ENCODE assay signal across 1 fruit fly cellular context in genomic region chr3R:20955932-20956636, dm6.
A peak's percentile ranks its signal among the peaks of the same experiment; 100 is the strongest.
TF ChIP-seq lines count a peak whose summit lies in the region.

No protein-coding gene starts in this region.

TF ChIP-seq in whole organism, embryonic, 481 proteins besides CTCF, POLR2A, EP300 and RAD21 (continued from another document):
- no peak for TF ChIP-seq CG32532 (GFP tag; IDR thresholded peaks at IDR 0.05; lab: Robert Waterston, UW)
- peak; percentile 10 for TF ChIP-seq CG6765 (GFP tag; optimal IDR thresholded peaks at IDR 0.05; lab: Kevin White, UChicago)
- no peak for TF ChIP-seq Dek (tag; optimal IDR thresholded peaks at IDR 0.05; lab: Kevin White, UChicago)
- TF ChIP-seq pzg (GFP tag; optimal IDR thresholded peaks at IDR 0.05; lab: Kevin White, UChicago) = no peak
- TF ChIP-seq sr (GFP tag; IDR thresholded peaks at IDR 0.05; lab: Robert Waterston, UW) = no peak
- TF ChIP-seq CG3407 (GFP tag; optimal IDR thresholded peaks at IDR 0.05; lab: Kevin White, UChicago) = no peak
- 0 out of 3 replicates have a peak, but pooled peaks have one; percentile 24 for TF ChIP-seq CG11093 (GFP tag; IDR thresholded peaks at IDR 0.05; lab: Robert Waterston, UW)
- no peak for TF ChIP-seq Oli (tag; optimal IDR thresholded peaks at IDR 0.05; lab: Kevin White, UChicago)
- no peak for TF ChIP-seq gfzf (GFP tag; optimal IDR thresholded peaks at IDR 0.05; lab: Kevin White, UChicago)
- TF ChIP-seq CG10462 (GFP tag; optimal IDR thresholded peaks at IDR 0.05; lab: Kevin White, UChicago) = no peak
- peak; percentile 22 for TF ChIP-seq CG13424 (tag; optimal IDR thresholded peaks at IDR 0.05; lab: Kevin White, UChicago)
- TF ChIP-seq lilli (GFP tag; optimal IDR thresholded peaks at IDR 0.05; lab: Kevin White, UChicago) = peak; percentile 6
- TF ChIP-seq otp (GFP tag; IDR thresholded peaks at IDR 0.05; lab: Robert Waterston, UW) = no peak
- no peak for TF ChIP-seq klu (GFP tag; IDR thresholded peaks at IDR 0.05; lab: Robert Waterston, UW)
- TF ChIP-seq CG12744 (GFP tag; optimal IDR thresholded peaks at IDR 0.05; lab: Kevin White, UChicago) = no peak
- no peak for TF ChIP-seq CG2116 (GFP tag; optimal IDR thresholded peaks at IDR 0.05; lab: Kevin White, UChicago)
- TF ChIP-seq CG3163 (GFP tag; optimal IDR thresholded peaks at IDR 0.05; lab: Kevin White, UChicago) = no peak
- TF ChIP-seq btn (GFP tag; optimal IDR thresholded peaks at IDR 0.05; lab: Kevin White, UChicago) = no peak
- TF ChIP-seq CG6791 (GFP tag; IDR thresholded peaks at IDR 0.05; lab: Robert Waterston, UW; ENCODE audit: partially characterized antibody) = no peak
- no peak for TF ChIP-seq CG12155 (GFP tag; optimal IDR thresholded peaks at IDR 0.05; lab: Kevin White, UChicago)
- peak; percentile 40 for TF ChIP-seq row (GFP tag; IDR thresholded peaks at IDR 0.05; lab: Robert Waterston, UW)
- TF ChIP-seq fd102C (GFP tag; optimal IDR thresholded peaks at IDR 0.05; lab: Kevin White, UChicago) = no peak
- TF ChIP-seq CG14667 (GFP tag; IDR thresholded peaks at IDR 0.05; lab: Robert Waterston, UW) = no peak
- TF ChIP-seq gcm2 (GFP tag; optimal IDR thresholded peaks at IDR 0.05; lab: Kevin White, UChicago) = no peak
- TF ChIP-seq Abd-B (GFP tag; optimal IDR thresholded peaks at IDR 0.05; lab: Kevin White, UChicago) = no peak
- TF ChIP-seq pb (GFP tag; optimal IDR thresholded peaks at IDR 0.05; lab: Kevin White, UChicago) = no peak
- TF ChIP-seq CG8765 (GFP tag; IDR thresholded peaks at IDR 0.05; lab: Robert Waterston, UW) = no peak
- TF ChIP-seq CG4424 (GFP tag; optimal IDR thresholded peaks at IDR 0.05; lab: Kevin White, UChicago) = no peak
- no peak for TF ChIP-seq gsb-n (tag; optimal IDR thresholded peaks at IDR 0.05; lab: Kevin White, UChicago)
- TF ChIP-seq CG2712 (tag; optimal IDR thresholded peaks at IDR 0.05; lab: Kevin White, UChicago) = no peak
- no peak for TF ChIP-seq sc (optimal IDR thresholded peaks at IDR 0.05; lab: Kevin White, UChicago)
- TF ChIP-seq sc (GFP tag; optimal IDR thresholded peaks at IDR 0.05; lab: Kevin White, UChicago) = no peak
- TF ChIP-seq dati (GFP tag; IDR thresholded peaks at IDR 0.05; lab: Robert Waterston, UW) = no peak
- TF ChIP-seq gem (tag; optimal IDR thresholded peaks at IDR 0.05; lab: Kevin White, UChicago) = peak; percentile 23
- TF ChIP-seq p53 (GFP tag; optimal IDR thresholded peaks at IDR 0.05; lab: Kevin White, UChicago) = no peak
- no peak for TF ChIP-seq dm (GFP tag; optimal IDR thresholded peaks at IDR 0.05; lab: Kevin White, UChicago)
- TF ChIP-seq ash1 (GFP tag; optimal IDR thresholded peaks at IDR 0.05; lab: Kevin White, UChicago) = no peak
- TF ChIP-seq CG13894 (tag; optimal IDR thresholded peaks at IDR 0.05; lab: Kevin White, UChicago) = peak; percentile 88
- TF ChIP-seq tio (GFP tag; optimal IDR thresholded peaks at IDR 0.05; lab: Kevin White, UChicago) = no peak
- TF ChIP-seq Drgx (GFP tag; IDR thresholded peaks at IDR 0.05; lab: Robert Waterston, UW) = no peak
- TF ChIP-seq BEAF-32 (GFP tag; optimal IDR thresholded peaks at IDR 0.05; lab: Kevin White, UChicago) = no peak
- no peak for TF ChIP-seq Nf-YB (GFP tag; optimal IDR thresholded peaks at IDR 0.05; lab: Kevin White, UChicago)
- TF ChIP-seq CG9437 (GFP tag; optimal IDR thresholded peaks at IDR 0.05; lab: Kevin White, UChicago) = no peak
- TF ChIP-seq Six4 (GFP tag; optimal IDR thresholded peaks at IDR 0.05; lab: Kevin White, UChicago) = no peak
- no peak for TF ChIP-seq Mad (GFP tag; optimal IDR thresholded peaks at IDR 0.05; lab: Kevin White, UChicago)
- peak; percentile 35 for TF ChIP-seq dmrt99B (tag; optimal IDR thresholded peaks at IDR 0.05; lab: Kevin White, UChicago)
- TF ChIP-seq CG17385 (GFP tag; optimal IDR thresholded peaks at IDR 0.05; lab: Kevin White, UChicago) = peak; percentile 0
- TF ChIP-seq Opbp (GFP tag; IDR thresholded peaks at IDR 0.05; lab: Robert Waterston, UW; ENCODE audit: partially characterized antibody) = no peak
- no peak for TF ChIP-seq Side (GFP tag; optimal IDR thresholded peaks at IDR 0.05; lab: Kevin White, UChicago)
- no peak for TF ChIP-seq Nf-YC (tag; optimal IDR thresholded peaks at IDR 0.05; lab: Kevin White, UChicago)
- no peak for TF ChIP-seq prd (optimal IDR thresholded peaks at IDR 0.05; lab: Kevin White, UChicago)
- no peak for TF ChIP-seq prd (GFP tag; IDR thresholded peaks at IDR 0.05; lab: Robert Waterston, UW)
- TF ChIP-seq CG6272 (GFP tag; IDR thresholded peaks at IDR 0.05; lab: Robert Waterston, UW) = no peak
- no peak for TF ChIP-seq cas (GFP tag; IDR thresholded peaks at IDR 0.05; lab: Robert Waterston, UW)
- TF ChIP-seq Atf6 (GFP tag; IDR thresholded peaks at IDR 0.05; lab: Robert Waterston, UW) = 0 out of 2 replicates have a peak, but pooled peaks have one; percentile 19
- TF ChIP-seq Sry-δ (GFP tag; optimal IDR thresholded peaks at IDR 0.05; lab: Kevin White, UChicago) = no peak
- no peak for TF ChIP-seq Oaz (GFP tag; IDR thresholded peaks at IDR 0.05; lab: Robert Waterston, UW)
- TF ChIP-seq sim (GFP tag; IDR thresholded peaks at IDR 0.05; lab: Robert Waterston, UW) = no peak
- TF ChIP-seq hb (GFP tag; IDR thresholded peaks at IDR 0.05; lab: Robert Waterston, UW; ENCODE audit: partially characterized antibody) = no peak
- no peak for TF ChIP-seq pfk (GFP tag; optimal IDR thresholded peaks at IDR 0.05; lab: Kevin White, UChicago)
- no peak for TF ChIP-seq CG4854 (GFP tag; optimal IDR thresholded peaks at IDR 0.05; lab: Kevin White, UChicago)
- no peak for TF ChIP-seq cwo (GFP tag; optimal IDR thresholded peaks at IDR 0.05; lab: Kevin White, UChicago)
- no peak for TF ChIP-seq Gsc (GFP tag; IDR thresholded peaks at IDR 0.05; lab: Robert Waterston, UW)
- TF ChIP-seq sqz (GFP tag; optimal IDR thresholded peaks at IDR 0.05; lab: Kevin White, UChicago) = no peak
- no peak for TF ChIP-seq MESR4 (GFP tag; optimal IDR thresholded peaks at IDR 0.05; lab: Kevin White, UChicago)
- TF ChIP-seq Fer1 (GFP tag; optimal IDR thresholded peaks at IDR 0.05; lab: Kevin White, UChicago) = peak; percentile 52
- no peak for TF ChIP-seq so (GFP tag; IDR thresholded peaks at IDR 0.05; lab: Robert Waterston, UW)
- TF ChIP-seq CG4820 (GFP tag; optimal IDR thresholded peaks at IDR 0.05; lab: Kevin White, UChicago) = no peak
- TF ChIP-seq CG2129 (GFP tag; IDR thresholded peaks at IDR 0.05; lab: Robert Waterston, UW; ENCODE audit: partially characterized antibody) = no peak
- no peak for TF ChIP-seq nerfin-1 (tag; optimal IDR thresholded peaks at IDR 0.05; lab: Kevin White, UChicago)
- no peak for TF ChIP-seq en (GFP tag; optimal IDR thresholded peaks at IDR 0.05; lab: Kevin White, UChicago)
- TF ChIP-seq sima (GFP tag; optimal IDR thresholded peaks at IDR 0.05; lab: Kevin White, UChicago) = no peak
- TF ChIP-seq lbe (GFP tag; optimal IDR thresholded peaks at IDR 0.05; lab: Kevin White, UChicago) = no peak
- TF ChIP-seq corto (GFP tag; optimal IDR thresholded peaks at IDR 0.05; lab: Kevin White, UChicago) = no peak
- no peak for TF ChIP-seq Dfd (GFP tag; optimal IDR thresholded peaks at IDR 0.05; lab: Kevin White, UChicago)
- TF ChIP-seq Lhr (GFP tag; optimal IDR thresholded peaks at IDR 0.05; lab: Kevin White, UChicago) = no peak
- no peak for TF ChIP-seq Fer3 (tag; optimal IDR thresholded peaks at IDR 0.05; lab: Kevin White, UChicago)
- no peak for TF ChIP-seq GATAe (GFP tag; conservative IDR thresholded peaks at IDR 0.05; lab: Robert Waterston, UW)
- no peak for TF ChIP-seq h (optimal IDR thresholded peaks at IDR 0.05; lab: Kevin White, UChicago)
- TF ChIP-seq CG7271 (tag; optimal IDR thresholded peaks at IDR 0.05; lab: Kevin White, UChicago) = no peak
- TF ChIP-seq CG9876 (GFP tag; optimal IDR thresholded peaks at IDR 0.05; lab: Kevin White, UChicago) = no peak
- TF ChIP-seq CG34376 (GFP tag; optimal IDR thresholded peaks at IDR 0.05; lab: Kevin White, UChicago) = no peak
- TF ChIP-seq CG7556 (GFP tag; optimal IDR thresholded peaks at IDR 0.05; lab: Kevin White, UChicago) = peak; percentile 40
- no peak for TF ChIP-seq CG12236 (GFP tag; optimal IDR thresholded peaks at IDR 0.05; lab: Kevin White, UChicago)
- no peak for TF ChIP-seq Adf1 (GFP tag; IDR thresholded peaks at IDR 0.05; lab: Robert Waterston, UW)
- TF ChIP-seq ranshi (GFP tag; IDR thresholded peaks at IDR 0.05; lab: Robert Waterston, UW) = no peak
- no peak for TF ChIP-seq gcm (GFP tag; optimal IDR thresholded peaks at IDR 0.05; lab: Kevin White, UChicago)
- TF ChIP-seq lola (GFP tag; optimal IDR thresholded peaks at IDR 0.05; lab: Kevin White, UChicago) = no peak
- TF ChIP-seq vvl (GFP tag; IDR thresholded peaks at IDR 0.05; lab: Robert Waterston, UW) = no peak
- no peak for TF ChIP-seq D19B (GFP tag; optimal IDR thresholded peaks at IDR 0.05; lab: Kevin White, UChicago)
- TF ChIP-seq CG2120 (GFP tag; optimal IDR thresholded peaks at IDR 0.05; lab: Kevin White, UChicago) = peak; percentile 51
- no peak for TF ChIP-seq HLH3B (GFP tag; IDR thresholded peaks at IDR 0.05; lab: Robert Waterston, UW)
- no peak for TF ChIP-seq Stat92E (GFP tag; optimal IDR thresholded peaks at IDR 0.05; lab: Kevin White, UChicago)
- TF ChIP-seq CG3995 (GFP tag; optimal IDR thresholded peaks at IDR 0.05; lab: Kevin White, UChicago) = no peak
- peak; percentile 8 for TF ChIP-seq nmo (GFP tag; optimal IDR thresholded peaks at IDR 0.05; lab: Kevin White, UChicago)
- TF ChIP-seq Nf-YA (GFP tag; IDR thresholded peaks at IDR 0.05; lab: Robert Waterston, UW) = no peak
- no peak for TF ChIP-seq mld (GFP tag; IDR thresholded peaks at IDR 0.05; lab: Robert Waterston, UW; ENCODE audit: partially characterized antibody)
- peak; percentile 2 for TF ChIP-seq CoRest (tag; optimal IDR thresholded peaks at IDR 0.05; lab: Kevin White, UChicago)
- no peak for TF ChIP-seq sens-2 (GFP tag; IDR thresholded peaks at IDR 0.05; lab: Robert Waterston, UW)
- TF ChIP-seq ind (GFP tag; optimal IDR thresholded peaks at IDR 0.05; lab: Kevin White, UChicago) = no peak
- no peak for TF ChIP-seq CG6254 (GFP tag; optimal IDR thresholded peaks at IDR 0.05; lab: Kevin White, UChicago)
- no peak for TF ChIP-seq CG7357 (GFP tag; IDR thresholded peaks at IDR 0.05; lab: Robert Waterston, UW)
- TF ChIP-seq lab (GFP tag; optimal IDR thresholded peaks at IDR 0.05; lab: Kevin White, UChicago) = peak; percentile 63
- TF ChIP-seq Gug (GFP tag; IDR thresholded peaks at IDR 0.05; lab: Robert Waterston, UW) = no peak
- no peak for TF ChIP-seq Hmx (GFP tag; optimal IDR thresholded peaks at IDR 0.05; lab: Kevin White, UChicago)
- TF ChIP-seq NK7.1 (GFP tag; optimal IDR thresholded peaks at IDR 0.05; lab: Kevin White, UChicago) = no peak
- no peak for TF ChIP-seq kay (GFP tag; optimal IDR thresholded peaks at IDR 0.05; lab: Kevin White, UChicago)
- TF ChIP-seq Atf3 (GFP tag; optimal IDR thresholded peaks at IDR 0.05; lab: Kevin White, UChicago) = no peak
- no peak for TF ChIP-seq knrl (GFP tag; IDR thresholded peaks at IDR 0.05; lab: Robert Waterston, UW; ENCODE audit: partially characterized antibody)
- TF ChIP-seq CG11695 (GFP tag; IDR thresholded peaks at IDR 0.05; lab: Robert Waterston, UW) = no peak
- TF ChIP-seq ttk (GFP tag; IDR thresholded peaks at IDR 0.05; lab: Robert Waterston, UW) = no peak
- TF ChIP-seq NFAT (GFP tag; IDR thresholded peaks at IDR 0.05; lab: Robert Waterston, UW) = no peak
- TF ChIP-seq CG1024 (GFP tag; IDR thresholded peaks at IDR 0.05; lab: Robert Waterston, UW) = no peak
- no peak for TF ChIP-seq CG11456 (GFP tag; IDR thresholded peaks at IDR 0.05; lab: Robert Waterston, UW)
- TF ChIP-seq ssp (GFP tag; IDR thresholded peaks at IDR 0.05; lab: Robert Waterston, UW) = no peak
- TF ChIP-seq Lim3 (GFP tag; IDR thresholded peaks at IDR 0.05; lab: Robert Waterston, UW) = no peak
- TF ChIP-seq sna (GFP tag; IDR thresholded peaks at IDR 0.05; lab: Robert Waterston, UW; ENCODE audit: partially characterized antibody) = no peak
- no peak for TF ChIP-seq CG12391 (tag; optimal IDR thresholded peaks at IDR 0.05; lab: Kevin White, UChicago)
- TF ChIP-seq Lpt (GFP tag; optimal IDR thresholded peaks at IDR 0.05; lab: Kevin White, UChicago) = no peak
- TF ChIP-seq B-H1 (GFP tag; IDR thresholded peaks at IDR 0.05; lab: Robert Waterston, UW) = no peak
- no peak for TF ChIP-seq CG1832 (GFP tag; optimal IDR thresholded peaks at IDR 0.05; lab: Kevin White, UChicago)
- TF ChIP-seq CG11504 (tag; optimal IDR thresholded peaks at IDR 0.05; lab: Kevin White, UChicago) = peak; percentile 1
- no peak for TF ChIP-seq CG11723 (GFP tag; optimal IDR thresholded peaks at IDR 0.05; lab: Kevin White, UChicago)
- no peak for TF ChIP-seq CG2199 (GFP tag; IDR thresholded peaks at IDR 0.05; lab: Robert Waterston, UW)
- no peak for TF ChIP-seq CG9797 (GFP tag; optimal IDR thresholded peaks at IDR 0.05; lab: Kevin White, UChicago)
- TF ChIP-seq Meics (GFP tag; optimal IDR thresholded peaks at IDR 0.05; lab: Kevin White, UChicago) = peak; percentile 1
- TF ChIP-seq CG18476 (GFP tag; optimal IDR thresholded peaks at IDR 0.05; lab: Kevin White, UChicago) = no peak
- no peak for TF ChIP-seq odd (GFP tag; optimal IDR thresholded peaks at IDR 0.05; lab: Kevin White, UChicago)
- peak in 1 of 2 experiments; percentile 9 for TF ChIP-seq dpn (GFP tag; optimal IDR thresholded peaks at IDR 0.05; lab: Kevin White, UChicago)
- TF ChIP-seq ewg (GFP tag; optimal IDR thresholded peaks at IDR 0.05; lab: Kevin White, UChicago) = no peak
- TF ChIP-seq mam (GFP tag; optimal IDR thresholded peaks at IDR 0.05; lab: Kevin White, UChicago) = no peak
- no peak for TF ChIP-seq jumu (GFP tag; optimal IDR thresholded peaks at IDR 0.05; lab: Kevin White, UChicago)
